Fruit fly (Drosophila melanogaster) whole organism, embryonic: ENCODE measurements around the gene CG17264.

Experiments used
- Atf6 ChIP-seq: fragments of 200-800 bp; sonication (Bioruptor generic); IDR thresholded peaks from 2 replicates; pipeline ENCODE4 v1.3.6; 2022; ENCODE audit warnings: missing biosample characterization, missing genetic modification characterization
- CG10565 ChIP-seq: fragments of 200-800 bp; sonication (Bioruptor generic); optimal IDR thresholded peaks from 3 replicates; lab custom pipeline; 2016; ENCODE audit warnings: missing biosample characterization, mild to moderate bottlenecking, missing genetic modification characterization
- CG11456 ChIP-seq: fragments of 200-800 bp; sonication (Bioruptor generic); IDR thresholded peaks from 3 replicates; pipeline ENCODE4 v1.3.6; 2022; ENCODE audit warnings: missing biosample characterization, missing genetic modification characterization
- CG15601 ChIP-seq: fragments of 200-800 bp; sonication (Bioruptor generic); optimal IDR thresholded peaks from 3 replicates; lab custom pipeline; 2019; ENCODE audit warnings: missing biosample characterization, mild to moderate bottlenecking, missing genetic modification characterization, moderate library complexity
- CG17385 ChIP-seq: fragments of 200-800 bp; sonication (Bioruptor generic); optimal IDR thresholded peaks from 3 replicates; lab custom pipeline; 2018; ENCODE audit warnings: missing biosample characterization, mild to moderate bottlenecking, missing genetic modification characterization
- CG17612 ChIP-seq: fragments of 200-800 bp; sonication (Bioruptor generic); IDR thresholded peaks from 2 replicates; pipeline ENCODE4 v1.3.6; 2022; ENCODE audit warnings: missing biosample characterization, missing genetic modification characterization
- CG18262 ChIP-seq: fragments of 200-800 bp; optimal IDR thresholded peaks from 3 replicates; lab custom pipeline; 2019; ENCODE audit warnings: missing biosample characterization, mild to moderate bottlenecking, missing genetic modification characterization, moderate library complexity
- CG4730 ChIP-seq: fragments of 200-800 bp; sonication (Bioruptor generic); IDR thresholded peaks from 2 replicates; pipeline ENCODE4 v1.3.6; 2022; ENCODE audit warnings: missing biosample characterization, missing genetic modification characterization
- CG6175 ChIP-seq: fragments of 200-800 bp; sonication (Bioruptor generic); IDR thresholded peaks from 3 replicates; pipeline ENCODE4 v1.3.6; 2022; ENCODE audit warnings: missing biosample characterization, missing genetic modification characterization
- CG6765 ChIP-seq: fragments of 200-800 bp; sonication (Bioruptor generic); optimal IDR thresholded peaks from 3 replicates; lab custom pipeline; 2017; ENCODE audit warnings: missing biosample characterization, mild to moderate bottlenecking, missing genetic modification characterization
- CG7745 ChIP-seq: fragments of 200-800 bp; sonication (Bioruptor generic); optimal IDR thresholded peaks from 2 replicates; lab custom pipeline; 2018; ENCODE audit warnings: missing biosample characterization, mild to moderate bottlenecking, missing genetic modification characterization, moderate library complexity
- CG8924 ChIP-seq: fragments of 200-800 bp; optimal IDR thresholded peaks from 3 replicates; lab custom pipeline; 2019; ENCODE audit warnings: missing biosample characterization, mild to moderate bottlenecking, missing genetic modification characterization, moderate library complexity
- CG9727 ChIP-seq: fragments of 200-800 bp; sonication (Bioruptor generic); optimal IDR thresholded peaks from 3 replicates; lab custom pipeline; 2017; ENCODE audit warnings: missing biosample characterization, mild to moderate bottlenecking, missing genetic modification characterization
- CG9817 ChIP-seq: fragments of 200-800 bp; sonication (Bioruptor generic); optimal IDR thresholded peaks from 2 replicates; lab custom pipeline; 2018; ENCODE audit warnings: missing biosample characterization, mild to moderate bottlenecking, missing genetic modification characterization, moderate library complexity
- CG9876 ChIP-seq: fragments of 200-800 bp; sonication (Bioruptor generic); optimal IDR thresholded peaks from 2 replicates; lab custom pipeline; 2016; ENCODE audit warnings: missing biosample characterization, missing genetic modification characterization
- CG9932 ChIP-seq: fragments of 200-800 bp; sonication (Bioruptor generic); IDR thresholded peaks from 2 replicates; pipeline ENCODE4 v1.3.6; 2022; ENCODE audit warnings: missing biosample characterization, missing genetic modification characterization
- CHES-1-like ChIP-seq: fragments of 200-800 bp; sonication (Bioruptor generic); optimal IDR thresholded peaks from 2 replicates; lab custom pipeline; 2016; ENCODE audit warnings: missing biosample characterization, missing genetic modification characterization
- D ChIP-seq, 2 experiments: fragments of 200-800 bp in 1 of 2; fragments of >200 bp in 1 of 2; sonication (Bioruptor generic) in 1 of 2; optimal IDR thresholded peaks; 2 replicates in 1 of 2; 3 replicates in 1 of 2; lab custom pipeline; 2017; ENCODE audit warnings: mild to moderate bottlenecking in 1 of 2, missing biosample characterization in 1 of 2, missing genetic modification characterization in 1 of 2, missing genetic modification reagents in 1 of 2
- Dek ChIP-seq: fragments of 200-800 bp; sonication (Bioruptor generic); optimal IDR thresholded peaks from 3 replicates; lab custom pipeline; 2019; ENCODE audit warnings: missing biosample characterization, mild to moderate bottlenecking, missing genetic modification characterization, moderate library complexity
- ERR ChIP-seq: fragments of 200-800 bp; sonication (Bioruptor generic); optimal IDR thresholded peaks from 2 replicates; lab custom pipeline; 2016; ENCODE audit warnings: missing biosample characterization, missing genetic modification characterization
- Ets97D ChIP-seq: fragments of 200-800 bp; sonication (Bioruptor generic); optimal IDR thresholded peaks from 3 replicates; lab custom pipeline; 2016; ENCODE audit warnings: missing biosample characterization, missing genetic modification characterization
- Gug ChIP-seq: fragments of 200-800 bp; sonication (Bioruptor generic); IDR thresholded peaks from 4 replicates; pipeline ENCODE4 v1.3.6; 2022; ENCODE audit warnings: missing biosample characterization, missing genetic modification characterization
- HLH3B ChIP-seq: fragments of 200-800 bp; sonication (Bioruptor generic); IDR thresholded peaks from 2 replicates; pipeline ENCODE4 v1.3.6; 2022; ENCODE audit warnings: missing biosample characterization, missing genetic modification characterization
- HLHmδ ChIP-seq: fragments of 200-800 bp; sonication (Bioruptor generic); optimal IDR thresholded peaks from 2 replicates; lab custom pipeline; 2018; ENCODE audit warnings: missing biosample characterization, mild to moderate bottlenecking, missing genetic modification characterization, moderate library complexity
- Hsf ChIP-seq: fragments of 200-800 bp; sonication (Bioruptor generic); optimal IDR thresholded peaks from 3 replicates; lab custom pipeline; 2016; ENCODE audit warnings: missing biosample characterization, missing genetic modification characterization
- Lhr ChIP-seq: fragments of 200-800 bp; sonication (Bioruptor generic); optimal IDR thresholded peaks from 3 replicates; lab custom pipeline; 2017; ENCODE audit warnings: mild to moderate bottlenecking, missing biosample characterization, missing genetic modification reagents, missing genetic modification characterization
- Med ChIP-seq: fragments of 200-800 bp; sonication (Bioruptor generic); peaks from one replicate; lab custom pipeline; 2016; ENCODE audit warnings: missing biosample characterization, missing genetic modification characterization, mild to moderate bottlenecking, inconsistent platforms, moderate library complexity
- Meics ChIP-seq: fragments of 200-800 bp; sonication (Bioruptor generic); optimal IDR thresholded peaks from 2 replicates; lab custom pipeline; 2017; ENCODE audit warnings: missing biosample characterization, mild to moderate bottlenecking, missing genetic modification characterization
- Rfx ChIP-seq: fragments of 200-800 bp; sonication (Bioruptor generic); IDR thresholded peaks from 2 replicates; pipeline ENCODE4 v1.3.6; 2022; ENCODE audit warnings: missing biosample characterization, missing genetic modification characterization
- Rx ChIP-seq: fragments of 200-800 bp; sonication (Bioruptor generic); IDR thresholded peaks from 2 replicates; pipeline ENCODE4 v1.3.6; 2022; ENCODE audit warnings: missing biosample characterization, missing genetic modification characterization
- Side ChIP-seq: fragments of 200-800 bp; sonication (Bioruptor generic); optimal IDR thresholded peaks from 2 replicates; lab custom pipeline; 2016; ENCODE audit warnings: missing biosample characterization, missing genetic modification characterization
- Sox102F ChIP-seq: fragments of 200-800 bp; sonication (Bioruptor generic); optimal IDR thresholded peaks from 2 replicates; lab custom pipeline; 2018; ENCODE audit warnings: missing biosample characterization, mild to moderate bottlenecking, missing genetic modification characterization, moderate library complexity
- Vsx1 ChIP-seq: fragments of 200-800 bp; sonication (Bioruptor generic); optimal IDR thresholded peaks from 2 replicates; lab custom pipeline; 2017; ENCODE audit warnings: missing biosample characterization, mild to moderate bottlenecking, missing genetic modification characterization, missing genetic modification reagents
- Xbp1 ChIP-seq: fragments of 200-800 bp; sonication (Bioruptor generic); optimal IDR thresholded peaks from 3 replicates; lab custom pipeline; 2016; ENCODE audit warnings: missing biosample characterization, mild to moderate bottlenecking, missing genetic modification characterization
- btn ChIP-seq: fragments of 200-800 bp; sonication (Bioruptor generic); optimal IDR thresholded peaks from 2 replicates; lab custom pipeline; 2016; ENCODE audit warnings: missing biosample characterization, missing genetic modification characterization
- caup ChIP-seq: fragments of 200-800 bp; sonication (Bioruptor generic); optimal IDR thresholded peaks from 3 replicates; lab custom pipeline; 2017; ENCODE audit warnings: missing biosample characterization, mild to moderate bottlenecking, missing genetic modification characterization, moderate library complexity; ENCODE audit not compliant: severe bottlenecking
- chinmo ChIP-seq: fragments of 200-800 bp; sonication (Bioruptor generic); IDR thresholded peaks from 4 replicates; pipeline ENCODE4 v1.3.6; 2022; ENCODE audit warnings: missing biosample characterization, missing genetic modification characterization; ENCODE audit not compliant: partially characterized antibody
- crol ChIP-seq: fragments of 200-800 bp; sonication (Bioruptor generic); IDR thresholded peaks from 2 replicates; pipeline ENCODE4 v1.3.6; 2022; ENCODE audit warnings: missing biosample characterization, missing genetic modification characterization
- en ChIP-seq: fragments of 200-800 bp; sonication (Bioruptor generic); optimal IDR thresholded peaks from 2 replicates; lab custom pipeline; 2016; ENCODE audit warnings: missing biosample characterization, missing genetic modification characterization
- grau ChIP-seq: fragments of 200-800 bp; optimal IDR thresholded peaks from 3 replicates; lab custom pipeline; 2019; ENCODE audit warnings: missing biosample characterization, mild to moderate bottlenecking, missing genetic modification characterization, moderate library complexity
- gro ChIP-seq: fragments of 200-800 bp; sonication (Bioruptor generic); optimal IDR thresholded peaks from 2 replicates; lab custom pipeline; 2016; ENCODE audit warnings: missing biosample characterization, missing genetic modification characterization
- hbn ChIP-seq: fragments of 200-800 bp; sonication (Bioruptor generic); IDR thresholded peaks from 2 replicates; pipeline ENCODE4 v1.3.6; 2022; ENCODE audit warnings: missing biosample characterization, missing genetic modification characterization; ENCODE audit not compliant: partially characterized antibody
- ken ChIP-seq: fragments of 200-800 bp; sonication (Bioruptor generic); IDR thresholded peaks from 3 replicates; pipeline ENCODE4 v1.3.6; 2022; ENCODE audit warnings: missing biosample characterization, missing genetic modification characterization
- lilli ChIP-seq: fragments of 200-800 bp; sonication (Bioruptor generic); optimal IDR thresholded peaks from 3 replicates; lab custom pipeline; 2016; ENCODE audit warnings: missing biosample characterization, missing genetic modification characterization
- otp ChIP-seq: fragments of 200-800 bp; sonication (Bioruptor generic); IDR thresholded peaks from 3 replicates; pipeline ENCODE4, ENCODE4 v1.3.6; 2022; ENCODE audit warnings: missing biosample characterization, missing genetic modification characterization
- sens ChIP-seq: fragments of 200-800 bp; sonication (Bioruptor generic); peaks from one replicate; lab custom pipeline; 2016; ENCODE audit warnings: missing biosample characterization, missing genetic modification characterization
- tgo ChIP-seq: fragments of 200-800 bp; sonication (Bioruptor generic); IDR thresholded peaks from 3 replicates; pipeline ENCODE4 v1.3.6; 2022; ENCODE audit warnings: missing biosample characterization, missing genetic modification characterization
- vfl ChIP-seq: fragments of 200-800 bp; sonication (Bioruptor generic); optimal IDR thresholded peaks from 2 replicates; lab custom pipeline; 2016; ENCODE audit warnings: missing biosample characterization, missing genetic modification characterization
- zfh2 ChIP-seq: fragments of 200-800 bp; sonication (Bioruptor generic); optimal IDR thresholded peaks from 2 replicates; lab custom pipeline; 2016; ENCODE audit warnings: missing biosample characterization, missing genetic modification characterization

The CG17264 gene

dm6 chr2L:3041918-3042615 is 23.8 kb downstream of the CG17264 start, which contains the start of gene CG17261 (continued):
- TF ChIP-seq Dek (tag; lab: Kevin White, UChicago) (peak; percentile 21), HLHmδ (no peak), vfl (GFP tag; lab: Kevin White, UChicago) (peak; percentile 25), lilli (GFP tag; lab: Kevin White, UChicago) (peak; percentile 66), CG6175 (0 out of 3 replicates have a peak, but pooled peaks have one; percentile 50), en (GFP tag; lab: Kevin White, UChicago) (peak; percentile 2), grau (tag; lab: Kevin White, UChicago) (peak; percentile 49), crol (GFP tag; lab: Robert Waterston, UW) (peak; percentile 62), CHES-1-like (peak; percentile 30), Gug (GFP tag; lab: Robert Waterston, UW) (peak; percentile 22; the same call in 1 of the 4 replicates), Sox102F (GFP tag; lab: Kevin White, UChicago) (peak; percentile 21), Ets97D (GFP tag; lab: Kevin White, UChicago) (no peak), CG15601 (tag; lab: Kevin White, UChicago) (no peak), CG6765 (GFP tag; lab: Kevin White, UChicago) (no peak), Rfx (peak; percentile 78), HLH3B (GFP tag; lab: Robert Waterston, UW) (no peak), ken (GFP tag; lab: Robert Waterston, UW) (0 out of 3 replicates have a peak, but pooled peaks have one; percentile 29), Vsx1 (peak; percentile 73), Atf6 (peak; percentile 60; the same call in 1 of the 2 replicates), ERR (GFP tag; lab: Kevin White, UChicago) (peak; percentile 49), CG18262 (tag; lab: Kevin White, UChicago) (peak; percentile 4), Xbp1 (GFP tag; lab: Kevin White, UChicago) (peak; percentile 33), CG7745 (tag; lab: Kevin White, UChicago) (no peak), Rx (GFP tag; lab: Robert Waterston, UW) (no peak), CG8924 (tag; lab: Kevin White, UChicago) (peak; percentile 50), chinmo (peak; percentile 76; the same call in 3 of the 4 replicates), hbn (no peak), tgo (GFP tag; lab: Robert Waterston, UW) (peak; percentile 31; the same call in 1 of the 3 replicates), Side (peak; percentile 40), CG9932 (GFP tag; lab: Robert Waterston, UW) (peak; percentile 63), btn (GFP tag; lab: Kevin White, UChicago) (no peak), Hsf (GFP tag; lab: Kevin White, UChicago) (peak; percentile 6), CG17385 (GFP tag; lab: Kevin White, UChicago) (peak; percentile 44), otp (GFP tag; lab: Robert Waterston, UW) (0 out of 3 replicates have a peak, but pooled peaks have one; percentile 33), sens (GFP tag; lab: Kevin White, UChicago) (peak; percentile 46), CG9876 (no peak), D (optimal IDR thresholded peaks at IDR 0.05; lab: Kevin White, UChicago) (no peak), D (GFP tag; optimal IDR thresholded peaks at IDR 0.05; lab: Kevin White, UChicago) (no peak), CG17612 (GFP tag; lab: Robert Waterston, UW) (no peak), CG4730 (GFP tag; lab: Robert Waterston, UW) (no peak), CG9727 (GFP tag; lab: Kevin White, UChicago) (peak; percentile 55), Lhr (GFP tag; lab: Kevin White, UChicago) (no peak), caup (GFP tag; lab: Kevin White, UChicago) (peak; percentile 69), gro (GFP tag; lab: Kevin White, UChicago) (peak; percentile 90), zfh2 (peak; percentile 34), CG10565 (GFP tag; lab: Kevin White, UChicago) (no peak), CG11456 (GFP tag; lab: Robert Waterston, UW) (peak; percentile 60; the same call in 1 of the 3 replicates), CG9817 (tag; lab: Kevin White, UChicago) (peak; percentile 33), Meics (GFP tag; lab: Kevin White, UChicago) (peak; percentile 62), Med (GFP tag; lab: Kevin White, UChicago) (peak; percentile 91)
